Fruit fly (Drosophila melanogaster): ENCODE data around the gene CG12105.

The CG12105 gene

dm6 chr3L:1591692-1592371 lies 23.8 kb downstream of the CG12105 start (continued):
- no peak for TF ChIP-seq CG2129 (GFP tag; IDR thresholded peaks at IDR 0.05; ENCODE audit: partially characterized antibody)
- peak; percentile 94 for TF ChIP-seq Hmr (GFP tag; optimal IDR thresholded peaks at IDR 0.05)
- no peak; the same call in 1 of the 2 replicates for TF ChIP-seq CG14441 (GFP tag; IDR thresholded peaks at IDR 0.05)
- no peak for TF ChIP-seq CG4730 (GFP tag; IDR thresholded peaks at IDR 0.05)
- peak; percentile 26 for TF ChIP-seq CG4707 (GFP tag; optimal IDR thresholded peaks at IDR 0.05)
- no peak for TF ChIP-seq CG12769 (tag; optimal IDR thresholded peaks at IDR 0.05)
- no peak for TF ChIP-seq CG18262 (tag; optimal IDR thresholded peaks at IDR 0.05)
- TF ChIP-seq CG13424 (tag; optimal IDR thresholded peaks at IDR 0.05), result peak; percentile 35
- TF ChIP-seq pnt (GFP tag; optimal IDR thresholded peaks at IDR 0.05), result peak; percentile 1
- peak; percentile 71 for TF ChIP-seq NfI (GFP tag; optimal IDR thresholded peaks at IDR 0.05)
- peak; percentile 68 for TF ChIP-seq CG9932 (GFP tag; IDR thresholded peaks at IDR 0.05)
- peak; percentile 19 for TF ChIP-seq tx (GFP tag; optimal IDR thresholded peaks at IDR 0.05)
- TF ChIP-seq cas (GFP tag; IDR thresholded peaks at IDR 0.05), result no peak
- TF ChIP-seq CG30403 (GFP tag; optimal IDR thresholded peaks at IDR 0.05), result peak; percentile 26
- no peak for TF ChIP-seq nmo (GFP tag; optimal IDR thresholded peaks at IDR 0.05)
- TF ChIP-seq Camta (GFP tag; optimal IDR thresholded peaks at IDR 0.05), result peak; percentile 71
- no peak for TF ChIP-seq cato (GFP tag; optimal IDR thresholded peaks at IDR 0.05; ENCODE audit: borderline replicate concordance)
- TF ChIP-seq Drgx (GFP tag; IDR thresholded peaks at IDR 0.05), result peak; percentile 29; the same call in 1 of the 2 replicates
- TF ChIP-seq zfh1 (GFP tag; IDR thresholded peaks at IDR 0.05), result 0 out of 3 replicates have a peak, but pooled peaks have one; percentile 36
- no peak for TF ChIP-seq BEAF-32 (GFP tag; optimal IDR thresholded peaks at IDR 0.05)
- TF ChIP-seq CG2120 (GFP tag; optimal IDR thresholded peaks at IDR 0.05), result peak; percentile 86
- no peak for TF ChIP-seq danr (GFP tag; IDR thresholded peaks at IDR 0.05)
- peak; percentile 62 for TF ChIP-seq CG18011 (GFP tag; optimal IDR thresholded peaks at IDR 0.05)
- TF ChIP-seq pan (optimal IDR thresholded peaks at IDR 0.05), result no peak
- TF ChIP-seq pan (GFP tag; optimal IDR thresholded peaks at IDR 0.05 in 1 of 2, IDR thresholded peaks at IDR 0.05 in 1 of 2), result peak in 1 of 2 experiments; percentile 55
- peak in 1 of 2 experiments; percentile 15 for TF ChIP-seq insv (GFP tag; optimal IDR thresholded peaks at IDR 0.05)
- no peak for TF ChIP-seq croc (GFP tag; conservative IDR thresholded peaks at IDR 0.05)
- TF ChIP-seq CG8944 (GFP tag; optimal IDR thresholded peaks at IDR 0.05), result peak; percentile 3
- peak; percentile 37; the same call in 1 of the 2 replicates for TF ChIP-seq CG31224 (GFP tag; IDR thresholded peaks at IDR 0.05)
- TF ChIP-seq HmgD (GFP tag; optimal IDR thresholded peaks at IDR 0.05), result no peak
- peak; percentile 99 for TF ChIP-seq lbe (GFP tag; optimal IDR thresholded peaks at IDR 0.05)
- TF ChIP-seq crol (GFP tag; IDR thresholded peaks at IDR 0.05), result no peak
- TF ChIP-seq sisA (GFP tag; IDR thresholded peaks at IDR 0.05), result no peak
- TF ChIP-seq CG12104 (GFP tag; optimal IDR thresholded peaks at IDR 0.05), result peak; percentile 95
- TF ChIP-seq Atf-2 (GFP tag; optimal IDR thresholded peaks at IDR 0.05), result no peak
- TF ChIP-seq CG12219 (GFP tag; optimal IDR thresholded peaks at IDR 0.05), result peak; percentile 11
- TF ChIP-seq Xbp1 (GFP tag; optimal IDR thresholded peaks at IDR 0.05), result peak; percentile 16

- TF ChIP-seq odd (GFP tag; optimal IDR thresholded peaks at IDR 0.05), result no peak
- peak; percentile 57 for TF ChIP-seq CG15269 (tag; optimal IDR thresholded peaks at IDR 0.05)
- TF ChIP-seq ssp (GFP tag; IDR thresholded peaks at IDR 0.05), result no peak
- no peak for TF ChIP-seq corto (GFP tag; optimal IDR thresholded peaks at IDR 0.05)
- no peak for TF ChIP-seq CG6791 (GFP tag; IDR thresholded peaks at IDR 0.05; ENCODE audit: partially characterized antibody)
- 0 out of 2 replicates have a peak, but pooled peaks have one; percentile 8 for TF ChIP-seq crol (GFP tag; IDR thresholded peaks at IDR 0.05)
- no peak for TF ChIP-seq CG30403 (GFP tag; optimal IDR thresholded peaks at IDR 0.05)
- TF ChIP-seq sd (tag; optimal IDR thresholded peaks at IDR 0.05), result peak; percentile 52
- TF ChIP-seq MBD-R2 (GFP tag; IDR thresholded peaks at IDR 0.05), result no peak
- no peak for TF ChIP-seq eyg (GFP tag; optimal IDR thresholded peaks at IDR 0.05)
- TF ChIP-seq sim (GFP tag; IDR thresholded peaks at IDR 0.05), result no peak
- peak; percentile 85 for TF ChIP-seq CG13894 (tag; optimal IDR thresholded peaks at IDR 0.05)
- no peak for TF ChIP-seq p53 (GFP tag; optimal IDR thresholded peaks at IDR 0.05)
- no peak for TF ChIP-seq CG18262 (tag; optimal IDR thresholded peaks at IDR 0.05)
- TF ChIP-seq CG15696 (tag; optimal IDR thresholded peaks at IDR 0.05), result no peak
- no peak for TF ChIP-seq Bgb (GFP tag; IDR thresholded peaks at IDR 0.05; ENCODE audit: partially characterized antibody)
- peak; percentile 22 for TF ChIP-seq grn (GFP tag; optimal IDR thresholded peaks at IDR 0.05)
Observed at dm6 chr3L:1590194-1590593, 25.4 kb downstream of the CG12105 start.
